Worm (Caenorhabditis elegans) whole organism, late embryonic: ENCODE data around the gene pcyt-1.

Source experiments
- F13H6.1 ChIP-seq: sonication (generic microtip); optimal IDR thresholded peaks from 2 replicates; lab custom pipeline; 2016; ENCODE audit warnings: missing genetic modification characterization, missing compliant biosample characterization
- T23F11.4 ChIP-seq: fragments of 200-800 bp; sonication (Bioruptor generic); optimal IDR thresholded peaks from 2 replicates; lab custom pipeline; 2018; ENCODE audit warnings: mild to moderate bottlenecking, missing genetic modification characterization, missing compliant biosample characterization
- ceh-48 ChIP-seq: sonication (generic microtip); optimal IDR thresholded peaks from 2 replicates; lab custom pipeline; 2016; ENCODE audit warnings: missing genetic modification characterization, inconsistent platforms, missing compliant biosample characterization
- elt-2 ChIP-seq: sonication (generic microtip); optimal IDR thresholded peaks from 2 replicates; lab custom pipeline; 2016; ENCODE audit warnings: missing genetic modification reagents, missing genetic modification characterization, missing compliant biosample characterization
- lin-11 ChIP-seq: fragments of 200-800 bp; sonication (Bioruptor generic); optimal IDR thresholded peaks from 2 replicates; lab custom pipeline; 2018; ENCODE audit warnings: mild to moderate bottlenecking, missing genetic modification characterization, missing compliant biosample characterization
- madf-2 ChIP-seq: sonication (generic microtip); optimal IDR thresholded peaks from 2 replicates; lab custom pipeline; 2017; ENCODE audit warnings: missing genetic modification characterization, missing compliant biosample characterization
- pag-3 ChIP-seq: sonication (generic microtip); optimal IDR thresholded peaks from 2 replicates; lab custom pipeline; 2016; ENCODE audit warnings: missing compliant biosample characterization, missing genetic modification characterization, borderline replicate concordance
- sox-4 ChIP-seq: sonication (generic microtip); optimal IDR thresholded peaks from 2 replicates; lab custom pipeline; 2017; ENCODE audit warnings: mild to moderate bottlenecking, missing genetic modification characterization, inconsistent platforms, missing compliant biosample characterization

DNA sequence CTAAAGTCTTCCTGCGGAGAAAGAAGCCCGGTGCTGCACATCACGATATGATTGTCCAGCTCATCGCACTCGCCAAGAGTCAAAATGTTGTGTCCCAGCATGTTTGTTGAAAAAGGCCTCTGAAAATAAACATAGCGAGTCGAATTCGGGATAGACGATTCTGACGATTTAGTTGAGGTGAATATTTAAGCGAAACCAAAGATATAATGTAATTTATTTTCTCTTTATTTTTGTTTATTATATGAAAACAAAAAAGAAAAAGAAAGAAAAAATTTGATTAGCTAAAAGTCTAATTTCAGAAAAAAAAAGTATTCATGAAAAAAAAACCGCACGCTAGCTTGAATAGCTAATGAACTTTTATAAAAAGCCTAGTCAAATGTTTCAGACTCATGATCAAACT, 39.5 kb upstream of the pcyt-1 start, which contains the start of gene ceh-14:
- TF ChIP-seq elt-2 (tag; lab: Kevin White, UChicago): no peak
- TF ChIP-seq madf-2 (tag; lab: Kevin White, UChicago): no peak
- no peak for TF ChIP-seq sox-4 (tag; lab: Kevin White, UChicago)
- TF ChIP-seq F13H6.1 (tag; lab: Kevin White, UChicago): no peak
- no peak for TF ChIP-seq ceh-48
- TF ChIP-seq T23F11.4 (GFP tag; lab: Kevin White, UChicago): no peak
- TF ChIP-seq lin-11 (tag; lab: Kevin White, UChicago): no peak
- no peak for TF ChIP-seq pag-3
